Worm (Caenorhabditis elegans) whole organism, mixed stage, embryonic: ENCODE results near the gene fbxc-30.

ENCODE experiments used
- M03D4.4 ChIP-seq: sonication (generic microtip); optimal IDR thresholded peaks from 2 replicates; lab custom pipeline; 2017; ENCODE audit warnings: mild to moderate bottlenecking, missing genetic modification characterization, missing compliant biosample characterization
- bed-3 ChIP-seq: fragments of 200-800 bp; sonication (Bioruptor generic); optimal IDR thresholded peaks from 3 replicates; lab custom pipeline; 2018; ENCODE audit warnings: mild to moderate bottlenecking, missing genetic modification characterization, moderate library complexity, missing compliant biosample characterization
- blmp-1 ChIP-seq: fragments of 150-350 bp; optimal IDR thresholded peaks from 2 replicates; lab custom pipeline; 2014; ENCODE audit warnings: missing biosample characterization, missing genetic modification characterization
- ceh-39 ChIP-seq: fragments of 150-350 bp; optimal IDR thresholded peaks from 2 replicates; lab custom pipeline; 2014; ENCODE audit warnings: missing biosample characterization, missing genetic modification characterization
- ceh-43 ChIP-seq: fragments of 200-800 bp; sonication (Bioruptor generic); optimal IDR thresholded peaks from 2 replicates; lab custom pipeline; 2018; ENCODE audit warnings: mild to moderate bottlenecking, missing genetic modification characterization, moderate library complexity, missing compliant biosample characterization
- ceh-83 ChIP-seq: fragments of 200-800 bp; sonication (Bioruptor generic); optimal IDR thresholded peaks from 2 replicates; lab custom pipeline; 2018; ENCODE audit warnings: mild to moderate bottlenecking, missing genetic modification characterization, missing compliant biosample characterization
- ces-1 ChIP-seq: fragments of 150-350 bp; optimal IDR thresholded peaks from 2 replicates; lab custom pipeline; 2014; ENCODE audit warnings: missing biosample characterization, missing genetic modification reagents, missing genetic modification characterization
- cnd-1 ChIP-seq: fragments of 200-800 bp; sonication (Bioruptor generic); optimal IDR thresholded peaks from 2 replicates; lab custom pipeline; 2018; ENCODE audit warnings: mild to moderate bottlenecking, missing genetic modification characterization, missing compliant biosample characterization
- drap-1 ChIP-seq: fragments of 200-800 bp; sonication (Bioruptor generic); optimal IDR thresholded peaks from 3 replicates; lab custom pipeline; 2018; ENCODE audit warnings: mild to moderate bottlenecking, missing genetic modification characterization, missing compliant biosample characterization
- elt-1 ChIP-seq: sonication (generic microtip); optimal IDR thresholded peaks from 2 replicates; lab custom pipeline; 2017; ENCODE audit warnings: missing genetic modification characterization, mild to moderate bottlenecking, missing compliant biosample characterization, antibody characterized with exemption, moderate library complexity, borderline replicate concordance; ENCODE audit not compliant: insufficient read depth
- elt-3 ChIP-seq: fragments of 150-350 bp; optimal IDR thresholded peaks from 2 replicates; lab custom pipeline; 2014; ENCODE audit warnings: missing biosample characterization, missing genetic modification characterization
- flh-1 ChIP-seq: fragments of 200-800 bp; sonication (Bioruptor generic); optimal IDR thresholded peaks from 2 replicates; lab custom pipeline; 2018; ENCODE audit warnings: mild to moderate bottlenecking, missing genetic modification characterization, moderate library complexity, missing compliant biosample characterization
- ham-2 ChIP-seq: fragments of 200-800 bp; sonication (Bioruptor generic); optimal IDR thresholded peaks from 2 replicates; lab custom pipeline; 2018; ENCODE audit warnings: mild to moderate bottlenecking, missing genetic modification characterization, missing compliant biosample characterization
- hlh-1 ChIP-seq: fragments of 150-350 bp; optimal IDR thresholded peaks from 2 replicates; lab custom pipeline; 2014; ENCODE audit warnings: missing biosample characterization, missing genetic modification reagents, missing genetic modification characterization
- lin-13 ChIP-seq: fragments of 150-350 bp; optimal IDR thresholded peaks from 2 replicates; lab custom pipeline; 2014; ENCODE audit warnings: missing biosample characterization, missing genetic modification characterization
- lin-32 ChIP-seq: fragments of 200-800 bp; sonication (Bioruptor generic); optimal IDR thresholded peaks from 2 replicates; lab custom pipeline; 2018; ENCODE audit warnings: mild to moderate bottlenecking, missing genetic modification characterization, missing compliant biosample characterization
- lsy-2 ChIP-seq: fragments of 150-350 bp; optimal IDR thresholded peaks from 2 replicates; lab custom pipeline; 2014; ENCODE audit warnings: missing biosample characterization, missing genetic modification characterization
- mab-5 ChIP-seq: fragments of 150-350 bp; optimal IDR thresholded peaks from 2 replicates; lab custom pipeline; 2014; ENCODE audit warnings: missing biosample characterization, missing genetic modification characterization
- mep-1 ChIP-seq: fragments of 150-350 bp; optimal IDR thresholded peaks from 2 replicates; lab custom pipeline; 2017; ENCODE audit warnings: missing biosample characterization, missing genetic modification reagents, missing genetic modification characterization, inconsistent platforms
- mls-2 ChIP-seq: sonication (generic microtip); optimal IDR thresholded peaks from 2 replicates; lab custom pipeline; 2016; ENCODE audit warnings: mild to moderate bottlenecking, missing genetic modification characterization, moderate library complexity, missing compliant biosample characterization
- nhr-12 ChIP-seq: fragments of 150-350 bp; optimal IDR thresholded peaks from 2 replicates; lab custom pipeline; 2014; ENCODE audit warnings: missing biosample characterization, missing genetic modification characterization
- nhr-2 ChIP-seq: fragments of 150-350 bp; optimal IDR thresholded peaks from 2 replicates; lab custom pipeline; 2014; ENCODE audit warnings: missing biosample characterization, missing genetic modification characterization
- nhr-237 ChIP-seq: fragments of 150-350 bp; optimal IDR thresholded peaks from 2 replicates; lab custom pipeline; 2014; ENCODE audit warnings: missing biosample characterization, missing genetic modification characterization
- nhr-28 ChIP-seq: fragments of 150-350 bp; optimal IDR thresholded peaks from 2 replicates; lab custom pipeline; 2014; ENCODE audit warnings: missing biosample characterization, missing genetic modification characterization
- pha-4 ChIP-seq: fragments of 150-350 bp; optimal IDR thresholded peaks from 2 replicates; lab custom pipeline; 2018; ENCODE audit warnings: missing biosample characterization, missing genetic modification reagents, missing genetic modification characterization
- sem-2 ChIP-seq: fragments of 200-800 bp; sonication (Bioruptor generic); optimal IDR thresholded peaks from 2 replicates; lab custom pipeline; 2018; ENCODE audit warnings: mild to moderate bottlenecking, missing genetic modification characterization, missing compliant biosample characterization
- snpc-4 ChIP-seq: fragments of 150-350 bp; optimal IDR thresholded peaks from 2 replicates; lab custom pipeline; 2014; ENCODE audit warnings: missing biosample characterization, missing genetic modification characterization
- sptf-1 ChIP-seq: sonication (generic microtip); optimal IDR thresholded peaks from 2 replicates; lab custom pipeline; 2017; ENCODE audit warnings: mild to moderate bottlenecking, missing genetic modification characterization, moderate library complexity, missing compliant biosample characterization
- unc-120 ChIP-seq: sonication (generic microtip); optimal IDR thresholded peaks from 2 replicates; lab custom pipeline; 2017; ENCODE audit warnings: missing genetic modification characterization, missing compliant biosample characterization; ENCODE audit not compliant: poor library complexity, severe bottlenecking
- unc-62 ChIP-seq: fragments of 150-350 bp; optimal IDR thresholded peaks from 2 replicates; lab custom pipeline; 2014; ENCODE audit warnings: missing biosample characterization, missing genetic modification reagents, missing genetic modification characterization
- ztf-11 ChIP-seq: fragments of 150-350 bp; optimal IDR thresholded peaks from 2 replicates; lab custom pipeline; 2014; ENCODE audit warnings: missing biosample characterization, missing genetic modification characterization

fbxc-30 gene

DNA sequence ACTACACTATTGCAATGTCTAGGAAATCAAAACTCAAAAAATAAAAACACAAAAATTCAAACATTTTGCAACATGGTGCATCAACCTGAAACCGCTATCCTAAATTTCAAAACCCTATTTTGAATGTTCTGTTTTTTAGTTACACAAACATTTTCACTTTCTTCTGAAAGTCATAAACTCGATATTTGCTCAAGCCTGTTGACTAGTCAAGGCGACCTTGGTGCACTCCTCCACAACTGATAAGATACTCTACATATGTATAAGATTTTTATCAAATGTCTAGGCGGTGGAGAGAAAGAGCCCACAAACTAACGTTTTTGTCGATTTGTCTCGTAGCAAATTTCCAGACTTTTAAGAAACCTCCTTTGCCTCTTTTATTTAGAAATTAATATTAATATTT, 29.4 kb upstream of the fbxc-30 start, which contains the start of gene T07D3.4:
TSS of gene T07D3.4 (plus strand) at position 286 of the 400 bp plus-strand sequence.
- TF ChIP-seq sem-2 (GFP tag; lab: Kevin White, UChicago) = no peak
- no peak for TF ChIP-seq elt-3 (tag; lab: Kevin White, UChicago)
- no peak for TF ChIP-seq mep-1 (tag; lab: Kevin White, UChicago)
- no peak for TF ChIP-seq cnd-1 (tag; lab: Kevin White, UChicago)
- TF ChIP-seq unc-62 = no peak
- TF ChIP-seq elt-1 (tag; lab: Kevin White, UChicago) = no peak
- no peak for TF ChIP-seq ham-2
- TF ChIP-seq M03D4.4 (tag; lab: Kevin White, UChicago) = no peak
- no peak for TF ChIP-seq ceh-83
- TF ChIP-seq flh-1 (GFP tag; lab: Kevin White, UChicago) = no peak
- TF ChIP-seq ceh-39 (tag; lab: Kevin White, UChicago) = no peak
- TF ChIP-seq nhr-28 = no peak
- TF ChIP-seq ces-1 (GFP tag; lab: Kevin White, UChicago) = no peak
- TF ChIP-seq lin-32 = no peak
- TF ChIP-seq hlh-1 (tag; lab: Kevin White, UChicago) = no peak

DNA sequence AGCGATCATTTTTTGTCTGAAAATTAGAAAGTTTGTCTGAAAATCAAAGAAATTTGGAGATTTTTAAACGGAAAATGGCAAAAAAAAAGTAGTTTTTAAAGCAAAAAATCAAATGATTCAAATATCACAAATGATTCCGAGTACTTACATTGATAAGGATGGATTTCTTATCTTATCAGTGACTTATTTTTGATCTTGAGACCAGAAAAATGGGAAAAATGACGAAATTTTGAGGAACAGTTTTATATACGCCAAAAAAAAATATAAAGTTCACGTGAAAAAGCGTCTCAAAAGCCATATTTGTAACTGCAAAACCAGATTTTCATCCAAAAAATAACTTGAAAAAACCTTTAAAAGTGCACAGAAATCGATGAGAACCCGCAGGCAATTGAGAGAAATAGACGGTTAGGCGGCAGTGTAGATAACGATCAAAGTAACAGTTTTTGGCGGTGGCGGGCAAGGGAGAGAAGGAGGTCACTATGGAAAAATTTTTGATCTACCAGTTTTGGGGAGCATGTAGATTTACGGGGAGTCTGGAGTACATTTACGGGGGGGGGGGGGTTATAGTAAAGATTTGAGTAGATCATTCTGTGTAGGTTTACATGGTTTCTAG, 16.6 kb upstream of the fbxc-30 start, which contains the start of gene T07D3.9:
TSS of gene T07D3.9 (minus strand) at position 194 of the 613 bp plus-strand sequence.
- TF ChIP-seq ceh-43 (GFP tag; lab: Kevin White, UChicago) = no peak
- TF ChIP-seq snpc-4 = no peak
- no peak for TF ChIP-seq flh-1 (GFP tag; lab: Kevin White, UChicago)
- TF ChIP-seq mls-2 (tag; lab: Kevin White, UChicago) = no peak
- no peak for TF ChIP-seq elt-3 (tag; lab: Kevin White, UChicago)
- TF ChIP-seq elt-1 (tag; lab: Kevin White, UChicago) = peak; percentile 22

DNA sequence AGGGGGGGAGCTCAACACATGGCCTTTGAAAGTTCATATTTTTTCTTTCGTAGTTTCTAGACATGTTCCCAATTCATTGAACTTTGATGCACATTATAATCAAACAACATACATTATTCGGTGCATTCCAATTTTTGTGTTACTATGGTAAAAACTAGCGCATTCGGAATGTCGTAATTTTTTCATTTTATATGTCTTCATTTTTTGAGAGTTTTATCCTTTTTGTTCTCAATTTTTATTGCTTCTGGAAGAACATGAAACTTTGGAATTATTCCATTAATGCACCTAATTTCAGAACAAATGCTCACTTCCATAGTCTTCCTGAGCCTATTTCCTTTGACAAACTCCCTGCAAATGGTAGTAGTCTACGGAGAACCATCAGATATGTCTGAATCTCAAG, 15.8 kb upstream of the fbxc-30 start, which contains the start of gene T07D3.2:
TSS of gene T07D3.2 (plus strand) at position 301 of the 400 bp plus-strand sequence.
- TF ChIP-seq bed-3 (GFP tag; lab: Kevin White, UChicago) (no peak), sptf-1 (no peak), ceh-83 (no peak), pha-4 (tag; lab: Kevin White, UChicago) (no peak), lsy-2 (tag; lab: Kevin White, UChicago) (no peak), ceh-39 (tag; lab: Kevin White, UChicago) (no peak)
- TF ChIP-seq, all 35 proteins: peak for 0

DNA sequence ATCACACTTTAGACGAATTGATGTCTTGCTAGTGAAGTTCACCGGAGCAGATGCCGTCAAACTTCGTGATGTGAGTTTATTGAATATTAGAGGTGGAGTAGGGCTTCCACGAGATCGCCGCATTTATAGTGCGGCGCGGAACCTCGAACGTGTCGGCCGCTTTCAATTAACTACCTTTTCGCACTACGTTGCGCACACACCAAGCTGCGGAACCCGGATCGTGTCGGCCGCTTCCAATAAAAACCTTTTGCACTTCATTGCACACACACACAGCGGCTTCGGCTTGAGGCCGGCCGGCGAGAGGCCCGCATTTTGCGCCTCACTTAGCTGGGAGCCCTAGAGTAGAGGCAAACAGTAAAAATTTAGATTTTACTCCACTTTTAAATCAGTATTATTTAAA, 12.1 kb upstream of the fbxc-30 start:
- no peak for TF ChIP-seq nhr-2
- no peak for TF ChIP-seq snpc-4
- no peak for TF ChIP-seq ceh-43 (GFP tag; lab: Kevin White, UChicago)
- no peak for TF ChIP-seq lin-13 (tag; lab: Kevin White, UChicago)
- TF ChIP-seq mep-1 (tag; lab: Kevin White, UChicago) = no peak
- TF ChIP-seq nhr-237 (tag; lab: Kevin White, UChicago) = no peak
- no peak for TF ChIP-seq elt-1 (tag; lab: Kevin White, UChicago)
- TF ChIP-seq sem-2 (GFP tag; lab: Kevin White, UChicago) = no peak
- no peak for TF ChIP-seq cnd-1 (tag; lab: Kevin White, UChicago)
- TF ChIP-seq, all 35 proteins: peak for 0

DNA sequence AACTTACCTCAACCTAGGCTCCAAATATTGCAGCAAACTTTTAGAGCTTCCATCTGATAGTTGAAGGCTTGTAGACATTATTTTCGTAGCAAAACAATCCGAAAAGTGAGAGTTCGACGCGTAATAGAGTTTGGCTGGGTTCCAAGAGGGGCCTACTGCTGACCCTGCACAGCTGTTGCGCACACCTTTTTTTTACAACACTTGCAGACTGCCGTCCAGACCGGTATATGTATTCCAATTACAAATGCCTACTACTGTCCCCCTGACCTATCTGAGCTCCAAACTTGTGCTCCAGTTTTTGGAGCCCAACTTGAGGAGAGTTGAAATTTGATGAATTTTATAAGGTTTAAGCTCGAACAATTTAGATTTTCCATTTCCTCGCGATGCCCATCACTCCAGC, 7.9 kb upstream of the fbxc-30 start, which contains the start of the genes fbxc-24 and fbxc-27:
TSS of gene fbxc-24 (minus strand) at position 101 of the 400 bp plus-strand sequence.
TSS of gene fbxc-27 (plus strand) at position 216 of the 400 bp plus-strand sequence.
- TF ChIP-seq ztf-11 (no peak), unc-120 (no peak), bed-3 (GFP tag; lab: Kevin White, UChicago) (no peak), nhr-12 (tag; lab: Kevin White, UChicago) (no peak), mab-5 (tag; lab: Kevin White, UChicago) (no peak), blmp-1 (tag; lab: Kevin White, UChicago) (no peak), sem-2 (GFP tag; lab: Kevin White, UChicago) (no peak), drap-1 (GFP tag; lab: Kevin White, UChicago) (no peak), hlh-1 (tag; lab: Kevin White, UChicago) (peak; percentile 68)
